Worm (Caenorhabditis elegans) whole organism, L4/young adult: ENCODE data around the gene rpl-43.

Experiments used
- W03F9.2 ChIP-seq: fragments of 150-350 bp; optimal IDR thresholded peaks from 2 replicates; lab custom pipeline; 2014; ENCODE audit warnings: missing biosample characterization, missing genetic modification characterization
- dao-5 ChIP-seq: sonication (generic microtip); optimal IDR thresholded peaks from 2 replicates; lab custom pipeline; 2016; ENCODE audit warnings: missing genotype, missing genetic modification characterization, moderate library complexity, missing compliant biosample characterization
- him-1 ChIP-seq: sonication (generic microtip); optimal IDR thresholded peaks from 2 replicates; lab custom pipeline; 2016; ENCODE audit warnings: missing genotype, missing genetic modification reagents, missing genetic modification characterization, missing compliant biosample characterization

- TF ChIP-seq dao-5 (tag; lab: Kevin White, UChicago): no peak
- no peak for TF ChIP-seq W03F9.2
- TF ChIP-seq him-1 (tag; lab: Kevin White, UChicago): no peak
Observed at ce11 chrII:14186937-14187336, 31.8 kb downstream of the rpl-43 start.
